Worm (Caenorhabditis elegans) whole organism, L3 larva: Measurements from ENCODE around the gene Y49F6B.12.

Source experiments
- ama-1 ChIP-seq: fragments of 150-350 bp; optimal IDR thresholded peaks from 2 replicates; lab custom pipeline; 2018
- ceh-9 ChIP-seq: sonication (generic microtip); optimal IDR thresholded peaks from 2 replicates; lab custom pipeline; 2018; ENCODE audit warnings: missing biosample characterization, missing genetic modification characterization
- elt-1 ChIP-seq: fragments of 150-350 bp; optimal IDR thresholded peaks from 2 replicates; lab custom pipeline; 2014; ENCODE audit warnings: missing biosample characterization, missing genetic modification characterization
- elt-2 ChIP-seq: sonication (generic microtip); optimal IDR thresholded peaks from 2 replicates; lab custom pipeline; 2016; ENCODE audit warnings: missing genetic modification reagents, mild to moderate bottlenecking, missing genetic modification characterization, missing compliant biosample characterization
- fos-1 ChIP-seq: fragments of 150-350 bp; optimal IDR thresholded peaks from 2 replicates; lab custom pipeline; 2014; ENCODE audit warnings: missing biosample characterization, missing genetic modification characterization
- jun-1 ChIP-seq: fragments of 150-350 bp; optimal IDR thresholded peaks from 2 replicates; lab custom pipeline; 2014; ENCODE audit warnings: missing biosample characterization, missing genetic modification reagents, missing genetic modification characterization
- lsy-12 ChIP-seq: sonication (generic microtip); optimal IDR thresholded peaks from 2 replicates; lab custom pipeline; 2016; ENCODE audit warnings: mild to moderate bottlenecking, missing genetic modification characterization, missing compliant biosample characterization
- nfya-1 ChIP-seq: sonication (generic microtip); optimal IDR thresholded peaks from 2 replicates; lab custom pipeline; 2017; ENCODE audit warnings: missing genetic modification characterization, mild to moderate bottlenecking, missing compliant biosample characterization, antibody characterized with exemption, moderate library complexity; ENCODE audit not compliant: insufficient read depth
- nhr-76 ChIP-seq: fragments of 150-350 bp; sonication (generic microtip); optimal IDR thresholded peaks from 5 replicates; lab custom pipeline; 2014; ENCODE audit warnings: missing biosample characterization, missing genetic modification characterization
- nhr-77 ChIP-seq: fragments of 150-350 bp; optimal IDR thresholded peaks from 2 replicates; lab custom pipeline; 2014; ENCODE audit warnings: missing biosample characterization, missing genetic modification characterization
- pha-4 ChIP-seq: fragments of 150-350 bp; optimal IDR thresholded peaks from 2 replicates; lab custom pipeline; 2014; ENCODE audit warnings: missing biosample characterization, missing genetic modification reagents, missing genetic modification characterization
- snpc-4 ChIP-seq: fragments of 150-350 bp; optimal IDR thresholded peaks from 2 replicates; lab custom pipeline; 2014; ENCODE audit warnings: missing biosample characterization, missing genetic modification characterization
- zag-1 ChIP-seq: fragments of 150-350 bp; optimal IDR thresholded peaks from 2 replicates; lab custom pipeline; 2014; ENCODE audit warnings: missing biosample characterization, missing genetic modification characterization

DNA sequence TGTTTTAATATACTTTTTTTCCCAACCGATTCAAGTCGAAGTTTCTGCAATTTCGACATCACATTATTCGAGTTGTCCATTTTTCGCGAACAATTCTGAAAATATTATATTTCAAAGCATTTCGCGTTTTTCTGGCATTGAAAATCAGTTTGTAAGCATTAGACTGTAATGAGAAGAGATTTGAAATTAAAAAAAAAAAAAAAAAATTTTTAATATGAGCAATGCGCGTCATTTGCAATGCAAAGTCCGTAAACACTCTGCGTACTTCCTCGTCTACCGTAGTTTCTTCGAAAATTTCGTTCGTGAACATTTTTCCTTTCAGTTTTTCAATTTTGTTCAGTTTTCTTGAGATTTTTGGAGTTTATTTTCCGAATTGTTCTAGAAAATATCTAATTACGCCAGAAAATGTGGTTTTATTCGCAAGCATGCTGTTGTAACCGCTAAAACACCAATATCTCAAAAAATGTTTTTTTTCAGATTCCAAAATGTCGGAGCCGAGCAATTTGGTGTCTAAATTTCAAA is 26.9 kb downstream of the Y49F6B.12 start, which contains the start of the genes C16C8.5 and C16C8.16:
- TF ChIP-seq elt-2 (tag; lab: Kevin White, UChicago) (no peak), fos-1 (no peak), nfya-1 (tag; lab: Kevin White, UChicago) (no peak), zag-1 (no peak), ama-1 (lab: Kevin White, UChicago) (no peak), nhr-76 (no peak), pha-4 (tag; lab: Kevin White, UChicago) (no peak), elt-1 (tag; lab: Kevin White, UChicago) (no peak), snpc-4 (tag; lab: Kevin White, UChicago) (no peak), lsy-12 (tag; lab: Kevin White, UChicago) (no peak), jun-1 (tag; lab: Kevin White, UChicago) (no peak), nhr-77 (no peak), ceh-9 (tag; lab: Kevin White, UChicago) (no peak)
